Fruit fly (Drosophila melanogaster) whole organism, prepupa: ENCODE measurements around the gene blp.

Source experiments
- Blimp-1 ChIP-seq: fragments of 200-800 bp; sonication (Bioruptor generic); optimal IDR thresholded peaks from 3 replicates; lab custom pipeline; 2017; ENCODE audit warnings: missing biosample characterization, missing genetic modification characterization, mild to moderate bottlenecking, moderate library complexity, missing genetic modification reagents
- CG11294 ChIP-seq: fragments of 200-800 bp; sonication (Bioruptor generic); IDR thresholded peaks from 2 replicates; pipeline ENCODE4 v1.3.6; 2022; ENCODE audit warnings: missing biosample characterization, missing genetic modification characterization
- CG11762 ChIP-seq: fragments of 200-800 bp; sonication (Bioruptor generic); optimal IDR thresholded peaks from 3 replicates; lab custom pipeline; 2016; ENCODE audit warnings: missing biosample characterization, missing genetic modification characterization; ENCODE audit not compliant: insufficient read depth
- CG15336 ChIP-seq: fragments of 200-800 bp; sonication (Bioruptor generic); IDR thresholded peaks from 2 replicates; pipeline ENCODE4 v1.3.6; 2022; ENCODE audit warnings: missing biosample characterization, missing genetic modification characterization
- CG1621 ChIP-seq: fragments of 200-800 bp; sonication (Bioruptor generic); optimal IDR thresholded peaks from 3 replicates; lab custom pipeline; 2018; ENCODE audit warnings: missing biosample characterization, mild to moderate bottlenecking, missing genetic modification characterization
- CG16779 ChIP-seq: fragments of 200-800 bp; sonication (Bioruptor generic); optimal IDR thresholded peaks from 3 replicates; lab custom pipeline; 2017; ENCODE audit warnings: missing biosample characterization, mild to moderate bottlenecking, missing genetic modification characterization
- CG32006 ChIP-seq: fragments of 200-800 bp; sonication (Bioruptor generic); optimal IDR thresholded peaks from 3 replicates; lab custom pipeline; 2017; ENCODE audit warnings: missing biosample characterization, mild to moderate bottlenecking, missing genetic modification characterization
- CG3919 ChIP-seq: fragments of 200-800 bp; sonication (Bioruptor generic); optimal IDR thresholded peaks from 3 replicates; lab custom pipeline; 2016; ENCODE audit warnings: missing biosample characterization, missing genetic modification characterization
- CG6163 ChIP-seq: fragments of 200-800 bp; sonication (Bioruptor generic); IDR thresholded peaks from 3 replicates; pipeline ENCODE4 v1.3.6; 2022; ENCODE audit warnings: missing biosample characterization, missing genetic modification characterization
- CG6792 ChIP-seq: fragments of 200-800 bp; sonication (Bioruptor generic); optimal IDR thresholded peaks from 3 replicates; lab custom pipeline; 2016; ENCODE audit warnings: missing biosample characterization, missing genetic modification characterization
- CG6808 ChIP-seq: fragments of 200-800 bp; sonication (Bioruptor generic); optimal IDR thresholded peaks from 3 replicates; lab custom pipeline; 2017; ENCODE audit warnings: missing biosample characterization, missing genetic modification characterization, mild to moderate bottlenecking, moderate library complexity, missing genetic modification reagents
- CG6854 ChIP-seq: fragments of 200-800 bp; sonication (Bioruptor generic); optimal IDR thresholded peaks from 2 replicates; lab custom pipeline; 2017; ENCODE audit warnings: missing biosample characterization, mild to moderate bottlenecking, missing genetic modification characterization
- CG8319 ChIP-seq: fragments of 200-800 bp; sonication (Bioruptor generic); optimal IDR thresholded peaks from 3 replicates; lab custom pipeline; 2016; ENCODE audit warnings: missing biosample characterization, missing genetic modification characterization
- CG8632 ChIP-seq: fragments of 200-800 bp; sonication (Bioruptor generic); optimal IDR thresholded peaks from 3 replicates; lab custom pipeline; 2016; ENCODE audit warnings: missing biosample characterization, missing genetic modification characterization
- CG9139 ChIP-seq: fragments of 200-800 bp; sonication (Bioruptor generic); optimal IDR thresholded peaks from 3 replicates; lab custom pipeline; 2017; ENCODE audit warnings: missing biosample characterization, mild to moderate bottlenecking, missing genetic modification characterization
- Eip75B ChIP-seq: fragments of 200-800 bp; sonication (Bioruptor generic); optimal IDR thresholded peaks from 3 replicates; lab custom pipeline; 2016; ENCODE audit warnings: missing biosample characterization, missing genetic modification characterization
- Eip78C ChIP-seq: fragments of 200-800 bp; sonication (Bioruptor generic); peaks from one replicate; lab custom pipeline; 2016; ENCODE audit warnings: missing biosample characterization, missing genetic modification characterization
- Eip93F ChIP-seq: fragments of 200-800 bp; sonication (Bioruptor generic); optimal IDR thresholded peaks from 2 replicates; lab custom pipeline; 2016; ENCODE audit warnings: missing biosample characterization, mild to moderate bottlenecking, missing genetic modification characterization
- Ets21C ChIP-seq: fragments of 200-800 bp; sonication (Bioruptor generic); optimal IDR thresholded peaks from 3 replicates; lab custom pipeline; 2016; ENCODE audit warnings: missing biosample characterization, missing genetic modification characterization
- Ets96B ChIP-seq: fragments of 200-800 bp; optimal IDR thresholded peaks from 2 replicates; lab custom pipeline; 2019; ENCODE audit warnings: missing biosample characterization, mild to moderate bottlenecking, missing genetic modification characterization, moderate library complexity
- Gug ChIP-seq: fragments of 200-800 bp; sonication (Bioruptor generic); IDR thresholded peaks from 2 replicates; pipeline ENCODE4 v1.3.6; 2022; ENCODE audit warnings: missing biosample characterization, missing genetic modification characterization
- Hr38 ChIP-seq: sonication (Bioruptor generic); optimal IDR thresholded peaks from 2 replicates; lab custom pipeline; 2016; ENCODE audit warnings: missing biosample characterization, missing genetic modification characterization
- Hr39 ChIP-seq: fragments of 200-800 bp; sonication (Bioruptor generic); optimal IDR thresholded peaks from 2 replicates; lab custom pipeline; 2016; ENCODE audit warnings: missing biosample characterization, missing genetic modification characterization
- Smox ChIP-seq: fragments of 200-800 bp; sonication (Bioruptor generic); optimal IDR thresholded peaks from 3 replicates; lab custom pipeline; 2016; ENCODE audit warnings: missing biosample characterization, missing genetic modification characterization
- Sox102F ChIP-seq: fragments of 200-800 bp; sonication (Bioruptor generic); optimal IDR thresholded peaks from 2 replicates; lab custom pipeline; 2016; ENCODE audit warnings: missing biosample characterization, mild to moderate bottlenecking, missing genetic modification characterization
- Sox14 ChIP-seq: fragments of 200-800 bp; sonication (Bioruptor generic); optimal IDR thresholded peaks from 3 replicates; lab custom pipeline; 2016; ENCODE audit warnings: missing biosample characterization, missing genetic modification characterization
- acj6 ChIP-seq: fragments of 200-800 bp; sonication (Bioruptor generic); optimal IDR thresholded peaks from 3 replicates; lab custom pipeline; 2016; ENCODE audit warnings: missing biosample characterization, missing genetic modification characterization
- dsx ChIP-seq: fragments of 200-800 bp; optimal IDR thresholded peaks from 3 replicates; lab custom pipeline; 2019; ENCODE audit warnings: missing biosample characterization, mild to moderate bottlenecking, missing genetic modification characterization, moderate library complexity; ENCODE audit not compliant: poor library complexity, severe bottlenecking
- eg ChIP-seq: fragments of 200-800 bp; sonication (Bioruptor generic); IDR thresholded peaks from 3 replicates; pipeline ENCODE4 v1.3.6; 2022; ENCODE audit warnings: missing biosample characterization, missing genetic modification characterization
- esn ChIP-seq: fragments of 200-800 bp; sonication (Bioruptor generic); optimal IDR thresholded peaks from 2 replicates; lab custom pipeline; 2016; ENCODE audit warnings: missing biosample characterization, mild to moderate bottlenecking, missing genetic modification characterization, moderate library complexity
- fd59A ChIP-seq: fragments of 200-800 bp; sonication (Bioruptor generic); optimal IDR thresholded peaks from 2 replicates; lab custom pipeline; 2017; ENCODE audit warnings: missing biosample characterization, mild to moderate bottlenecking, missing genetic modification characterization, missing genetic modification reagents
- fd85E ChIP-seq: fragments of 200-800 bp; sonication (Bioruptor generic); optimal IDR thresholded peaks from 3 replicates; lab custom pipeline; 2016; ENCODE audit warnings: missing biosample characterization, missing genetic modification characterization
- lz ChIP-seq: fragments of 200-800 bp; sonication (Bioruptor generic); optimal IDR thresholded peaks from 3 replicates; lab custom pipeline; 2016; ENCODE audit warnings: missing biosample characterization, missing genetic modification characterization
- net ChIP-seq: fragments of 200-800 bp; sonication (Bioruptor generic); optimal IDR thresholded peaks from 3 replicates; lab custom pipeline; 2016; ENCODE audit warnings: missing biosample characterization, missing genetic modification characterization
- spab ChIP-seq: fragments of 200-800 bp; sonication (Bioruptor generic); optimal IDR thresholded peaks from 2 replicates; lab custom pipeline; 2017; ENCODE audit warnings: missing biosample characterization, mild to moderate bottlenecking, missing genetic modification characterization, missing genetic modification reagents
- ss ChIP-seq, 2 experiments: fragments of 200-800 bp; sonication (Bioruptor generic); optimal IDR thresholded peaks; 2 replicates in 1 of 2; 3 replicates in 1 of 2; lab custom pipeline; 2017 to 2018; ENCODE audit warnings: mild to moderate bottlenecking in 2 of 2, missing biosample characterization in 2 of 2, missing genetic modification characterization in 2 of 2, moderate library complexity in 1 of 2
- topi ChIP-seq: fragments of 200-800 bp; sonication (Bioruptor generic); optimal IDR thresholded peaks from 3 replicates; lab custom pipeline; 2016; ENCODE audit warnings: missing biosample characterization, missing genetic modification characterization
- vri ChIP-seq: fragments of 200-800 bp; sonication (Bioruptor generic); optimal IDR thresholded peaks from 3 replicates; lab custom pipeline; 2016; ENCODE audit warnings: missing biosample characterization, mild to moderate bottlenecking, missing genetic modification characterization

The blp gene

dm6 chr3R:15965169-15965568 is 31.5 kb downstream of the blp start, which contains the start of the genes CG32856 and Rbf2 (continued):
- TF ChIP-seq Eip78C (GFP tag; lab: Kevin White, UChicago) = peak; percentile 97
- TF ChIP-seq lz (GFP tag; lab: Kevin White, UChicago) = peak; percentile 95
- peak in 1 of 2 experiments; percentile 76 for TF ChIP-seq ss (GFP tag; optimal IDR thresholded peaks at IDR 0.05; lab: Kevin White, UChicago)
- peak; percentile 93 for TF ChIP-seq Sox14 (GFP tag; lab: Kevin White, UChicago)
- TF ChIP-seq CG8632 (GFP tag; lab: Kevin White, UChicago) = peak; percentile 88
- peak; percentile 92 for TF ChIP-seq Smox (GFP tag; lab: Kevin White, UChicago)
- TF ChIP-seq CG15336 (GFP tag; lab: Robert Waterston, UW) = peak; percentile 90
- TF ChIP-seq spab (GFP tag; lab: Kevin White, UChicago) = peak; percentile 61
- no peak for TF ChIP-seq CG32006 (GFP tag; lab: Kevin White, UChicago)
- TF ChIP-seq Hr38 (GFP tag; lab: Kevin White, UChicago) = no peak
- peak; percentile 78 for TF ChIP-seq Eip75B (GFP tag; lab: Kevin White, UChicago)
- peak; percentile 93 for TF ChIP-seq Hr39 (GFP tag; lab: Kevin White, UChicago)
- TF ChIP-seq Gug (GFP tag; lab: Robert Waterston, UW) = no peak
- no peak for TF ChIP-seq vri (GFP tag; lab: Kevin White, UChicago)
- TF ChIP-seq CG16779 = peak; percentile 60
- no peak for TF ChIP-seq CG1621
- peak; percentile 91 for TF ChIP-seq dsx (GFP tag; lab: Kevin White, UChicago)
- TF ChIP-seq fd59A (GFP tag; lab: Kevin White, UChicago) = peak; percentile 74
- TF ChIP-seq topi (GFP tag; lab: Kevin White, UChicago) = peak; percentile 79
- TF ChIP-seq Blimp-1 (GFP tag; lab: Kevin White, UChicago) = no peak
- no peak for TF ChIP-seq CG3919 (GFP tag; lab: Kevin White, UChicago)
- TF ChIP-seq esn (GFP tag; lab: Kevin White, UChicago) = peak; percentile 94
- peak; percentile 62 for TF ChIP-seq CG8319
- TF ChIP-seq eg (GFP tag; lab: Robert Waterston, UW) = no peak; the same call in 2 of the 3 replicates
- peak; percentile 50 for TF ChIP-seq CG9139
- TF ChIP-seq Eip93F = no peak
- TF ChIP-seq Ets21C (GFP tag; lab: Kevin White, UChicago) = peak; percentile 90
- TF ChIP-seq CG11294 = no peak
- TF ChIP-seq Sox102F (GFP tag; lab: Kevin White, UChicago) = peak; percentile 85
- TF ChIP-seq CG11762 (GFP tag; lab: Kevin White, UChicago) = no peak
- TF ChIP-seq net (GFP tag; lab: Kevin White, UChicago) = peak; percentile 87
- peak; percentile 84 for TF ChIP-seq CG6792 (GFP tag; lab: Kevin White, UChicago)
- TF ChIP-seq Ets96B = peak; percentile 89
- TF ChIP-seq, all 60 proteins: peak for 38

DNA sequence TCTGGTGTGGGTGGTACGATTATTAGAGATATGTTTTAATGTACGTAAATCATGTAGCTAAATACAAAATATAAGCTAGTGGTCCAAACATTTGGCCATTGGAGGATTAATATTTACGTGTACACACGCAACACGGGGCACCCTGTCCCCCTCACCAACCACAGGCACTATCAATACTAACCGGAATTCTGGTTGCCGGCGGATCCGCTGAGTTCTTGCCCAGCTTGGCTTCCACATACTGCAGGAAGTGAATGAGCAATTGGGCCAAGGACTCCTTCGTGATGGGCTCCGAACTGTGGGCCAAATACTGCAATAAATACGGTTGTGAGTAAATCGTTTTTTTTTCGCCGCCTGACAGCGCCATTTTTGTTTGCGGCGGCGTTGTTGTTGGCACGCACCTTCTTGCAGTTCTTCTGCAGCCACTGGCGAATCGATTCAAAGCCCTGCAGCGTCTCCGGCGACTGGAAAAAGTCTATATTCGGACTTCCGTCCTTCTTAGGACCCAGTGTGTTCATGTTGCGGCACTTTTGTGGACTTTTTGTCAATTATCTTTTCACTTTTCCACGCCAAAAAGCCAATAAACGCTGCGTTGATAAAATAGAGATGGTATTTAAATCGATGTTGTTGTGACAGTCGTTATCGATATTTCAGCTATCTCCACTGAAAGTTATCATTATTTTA is 38.8 kb downstream of the blp start, which contains the start of gene mor:
Gene mor (minus strand): TSS at position 616 of the 681 bp plus-strand sequence.
- TF ChIP-seq CG6808 (peak; percentile 10), CG6792 (GFP tag; lab: Kevin White, UChicago) (no peak), Hr38 (GFP tag; lab: Kevin White, UChicago) (no peak), ss (GFP tag; optimal IDR thresholded peaks at IDR 0.05; lab: Kevin White, UChicago) (peak; percentile 13 to 45), fd85E (GFP tag; lab: Kevin White, UChicago) (no peak), CG1621 (peak; percentile 15), acj6 (GFP tag; lab: Kevin White, UChicago) (no peak), CG8319 (no peak), esn (GFP tag; lab: Kevin White, UChicago) (no peak), CG6163 (GFP tag; lab: Robert Waterston, UW) (no peak), lz (GFP tag; lab: Kevin White, UChicago) (no peak), eg (GFP tag; lab: Robert Waterston, UW) (no peak), CG6854 (GFP tag; lab: Kevin White, UChicago) (peak; percentile 12), Sox102F (GFP tag; lab: Kevin White, UChicago) (no peak), Eip78C (GFP tag; lab: Kevin White, UChicago) (peak; percentile 21)
